ENCODE assay signal across 2 fruit fly cellular contexts in genomic region chrX:3332528-3332927, dm6.
A peak's percentile ranks its signal among the peaks of the same experiment; 100 is the strongest.
TF ChIP-seq lines count a peak whose summit lies in the region.

No protein-coding gene starts in this region.

- TF ChIP-seq CTCF in whole organism, embryonic (GFP tag; optimal IDR thresholded peaks at IDR 0.05; lab: Kevin White, UChicago) = no peak

TF ChIP-seq in whole organism, embryonic, 481 proteins besides CTCF, POLR2A, EP300 and RAD21:
- TF ChIP-seq CG14014 (GFP tag; IDR thresholded peaks at IDR 0.05; lab: Robert Waterston, UW) (no peak), CG10959 (GFP tag; IDR thresholded peaks at IDR 0.05; lab: Robert Waterston, UW) (0 out of 2 replicates have a peak, but pooled peaks have one; percentile 24), sens (GFP tag; lab: Kevin White, UChicago) (peak; percentile 37), CG18764 (GFP tag; optimal IDR thresholded peaks at IDR 0.05; lab: Kevin White, UChicago) (no peak), sqz (GFP tag; optimal IDR thresholded peaks at IDR 0.05; lab: Kevin White, UChicago) (peak; percentile 29), CG1647 (GFP tag; optimal IDR thresholded peaks at IDR 0.05; lab: Kevin White, UChicago) (no peak), CG1832 (GFP tag; optimal IDR thresholded peaks at IDR 0.05; lab: Kevin White, UChicago) (peak; percentile 49), luna (GFP tag; optimal IDR thresholded peaks at IDR 0.05; lab: Kevin White, UChicago) (no peak), Fer1 (GFP tag; optimal IDR thresholded peaks at IDR 0.05; lab: Kevin White, UChicago) (no peak), ERR (GFP tag; optimal IDR thresholded peaks at IDR 0.05; lab: Kevin White, UChicago) (peak; percentile 29), ftz-f1 (GFP tag; optimal IDR thresholded peaks at IDR 0.05; lab: Kevin White, UChicago) (peak; percentile 46), CG12391 (tag; optimal IDR thresholded peaks at IDR 0.05; lab: Kevin White, UChicago) (no peak), fd3F (GFP tag; optimal IDR thresholded peaks at IDR 0.05; lab: Kevin White, UChicago) (no peak), Nf-YB (GFP tag; optimal IDR thresholded peaks at IDR 0.05; lab: Kevin White, UChicago) (no peak), CG17186 (GFP tag; optimal IDR thresholded peaks at IDR 0.05; lab: Kevin White, UChicago) (no peak), CG3065 (GFP tag; optimal IDR thresholded peaks at IDR 0.05; lab: Kevin White, UChicago) (peak; percentile 26), CG6654 (GFP tag; optimal IDR thresholded peaks at IDR 0.05; lab: Kevin White, UChicago) (no peak), dpn (GFP tag; optimal IDR thresholded peaks at IDR 0.05; lab: Kevin White, UChicago) (no peak), bsh (GFP tag; optimal IDR thresholded peaks at IDR 0.05; lab: Kevin White, UChicago) (no peak), cas (GFP tag; IDR thresholded peaks at IDR 0.05; lab: Robert Waterston, UW) (no peak), CG2875 (GFP tag; optimal IDR thresholded peaks at IDR 0.05; lab: Kevin White, UChicago) (no peak), CG7987 (GFP tag; optimal IDR thresholded peaks at IDR 0.05; lab: Kevin White, UChicago) (no peak), CG13775 (GFP tag; optimal IDR thresholded peaks at IDR 0.05; lab: Kevin White, UChicago) (no peak), yki (optimal IDR thresholded peaks at IDR 0.05; lab: Kevin White, UChicago) (peak; percentile 37), crol (GFP tag; IDR thresholded peaks at IDR 0.05; lab: Robert Waterston, UW) (peak; percentile 80), CG10321 (GFP tag; IDR thresholded peaks at IDR 0.05; lab: Robert Waterston, UW) (no peak), Trl (optimal IDR thresholded peaks at IDR 0.05; lab: Kevin White, UChicago) (peak; percentile 71 to 90), Trl (GFP tag; optimal IDR thresholded peaks at IDR 0.05; lab: Kevin White, UChicago) (no peak), CG9797 (GFP tag; optimal IDR thresholded peaks at IDR 0.05; lab: Kevin White, UChicago) (no peak), ara (GFP tag; IDR thresholded peaks at IDR 0.05; lab: Robert Waterston, UW) (no peak), chinmo (GFP tag; IDR thresholded peaks at IDR 0.05; lab: Robert Waterston, UW; ENCODE audit: partially characterized antibody) (0 out of 4 replicates have a peak, but pooled peaks have one; percentile 51), trem (tag; optimal IDR thresholded peaks at IDR 0.05; lab: Kevin White, UChicago) (no peak), tna (GFP tag; IDR thresholded peaks at IDR 0.05; lab: Robert Waterston, UW; ENCODE audit: partially characterized antibody) (no peak), abd-A (tag; optimal IDR thresholded peaks at IDR 0.05; lab: Kevin White, UChicago) (peak; percentile 18), Hr78 (GFP tag; optimal IDR thresholded peaks at IDR 0.05; lab: Kevin White, UChicago) (peak in 1 of 2 experiments; percentile 13), rib (GFP tag; IDR thresholded peaks at IDR 0.05; lab: Robert Waterston, UW) (no peak)

TF ChIP-seq in whole organism, prepupa, 60 proteins besides CTCF, POLR2A, EP300 and RAD21:
- TF ChIP-seq svp (GFP tag; lab: Kevin White, UChicago) (peak; percentile 66), net (GFP tag; optimal IDR thresholded peaks at IDR 0.05; lab: Kevin White, UChicago) (no peak), CG10631 (GFP tag; optimal IDR thresholded peaks at IDR 0.05; lab: Kevin White, UChicago) (no peak), ss (GFP tag; optimal IDR thresholded peaks at IDR 0.05; lab: Kevin White, UChicago) (no peak), CG11294 (GFP tag; IDR thresholded peaks at IDR 0.05; lab: Robert Waterston, UW) (no peak), CG11902 (GFP tag; optimal IDR thresholded peaks at IDR 0.05; lab: Kevin White, UChicago) (no peak), Hr4 (GFP tag; optimal IDR thresholded peaks at IDR 0.05; lab: Kevin White, UChicago) (no peak), CG15336 (GFP tag; IDR thresholded peaks at IDR 0.05; lab: Robert Waterston, UW) (peak; percentile 14; the same call in 1 of the 2 replicates), achi (GFP tag; optimal IDR thresholded peaks at IDR 0.05; lab: Kevin White, UChicago) (no peak), CG6808 (GFP tag; optimal IDR thresholded peaks at IDR 0.05; lab: Kevin White, UChicago) (no peak), CG11762 (GFP tag; optimal IDR thresholded peaks at IDR 0.05; lab: Kevin White, UChicago; ENCODE audit: insufficient read depth) (no peak)
